Worm (Caenorhabditis elegans): ENCODE data around the gene allo-1.

DNA sequence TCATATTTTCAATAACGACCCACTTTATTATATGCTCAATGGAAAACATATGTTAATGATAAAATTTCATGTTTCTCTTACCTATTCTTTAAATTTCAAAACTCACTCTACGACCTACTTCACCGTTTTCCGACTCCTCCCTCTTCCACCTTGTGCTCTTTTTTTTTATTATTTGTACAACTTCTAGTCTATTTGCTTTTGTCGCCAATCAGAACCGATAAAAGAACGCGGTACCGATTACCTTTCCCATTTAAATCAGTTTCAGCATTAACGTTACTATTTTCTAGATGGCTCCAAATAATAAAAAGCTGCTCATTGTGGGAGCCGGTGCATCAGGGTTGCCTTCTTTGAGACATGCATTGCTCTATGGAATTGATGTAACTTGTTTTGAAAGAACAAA is 35.1 kb downstream of the allo-1 start, which contains the start of gene fmo-1:
- TF ChIP-seq pha-4 (tag; optimal IDR thresholded peaks at IDR 0.05) (no peak), flh-1 (GFP tag; optimal IDR thresholded peaks at IDR 0.05) (no peak), nhr-12 (tag; optimal IDR thresholded peaks at IDR 0.05) (no peak), elt-3 (tag; optimal IDR thresholded peaks at IDR 0.05) (no peak)

All from whole organism, mixed stage, embryonic.